Worm (Caenorhabditis elegans) whole organism, L3 larva: ENCODE measurements around the gene pgam-5.

Experiments
- R02D3.7 ChIP-seq: fragments of 150-350 bp; optimal IDR thresholded peaks from 2 replicates; lab custom pipeline; 2014; ENCODE audit warnings: missing biosample characterization, missing genetic modification characterization
- ZK546.5 ChIP-seq: sonication (generic microtip); optimal IDR thresholded peaks from 2 replicates; lab custom pipeline; 2017; ENCODE audit warnings: missing biosample characterization, missing genetic modification characterization
- ama-1 ChIP-seq: fragments of 150-350 bp; optimal IDR thresholded peaks from 2 replicates; lab custom pipeline; 2018
- ceh-28 ChIP-seq: fragments of 150-350 bp; optimal IDR thresholded peaks from 2 replicates; lab custom pipeline; 2014; ENCODE audit warnings: missing biosample characterization, missing genetic modification reagents, missing genetic modification characterization
- ceh-82 ChIP-seq: fragments of 150-350 bp; optimal IDR thresholded peaks from 2 replicates; lab custom pipeline; 2014; ENCODE audit warnings: missing biosample characterization, missing genetic modification characterization
- daf-12 ChIP-seq: fragments of 150-350 bp; optimal IDR thresholded peaks from 2 replicates; lab custom pipeline; 2014; ENCODE audit warnings: missing biosample characterization, missing genetic modification reagents, missing genetic modification characterization
- egl-27 ChIP-seq: sonication (generic microtip); optimal IDR thresholded peaks from 4 replicates; lab custom pipeline; 2017; ENCODE audit warnings: missing biosample characterization, missing genetic modification reagents, missing genetic modification characterization
- elt-1 ChIP-seq: fragments of 150-350 bp; optimal IDR thresholded peaks from 2 replicates; lab custom pipeline; 2014; ENCODE audit warnings: missing biosample characterization, missing genetic modification characterization
- elt-2 ChIP-seq: sonication (generic microtip); optimal IDR thresholded peaks from 2 replicates; lab custom pipeline; 2016; ENCODE audit warnings: missing genetic modification reagents, mild to moderate bottlenecking, missing genetic modification characterization, missing compliant biosample characterization
- elt-3 ChIP-seq, 3 experiments: fragments of 150-350 bp in 1 of 3; sonication (generic microtip) in 2 of 3; optimal IDR thresholded peaks; 2 replicates in 2 of 3; 4 replicates in 1 of 3; lab custom pipeline; 2014 to 2017; ENCODE audit warnings: missing biosample characterization in 3 of 3, missing genetic modification characterization in 3 of 3
- eor-1 ChIP-seq, 2 experiments: fragments of 150-350 bp; optimal IDR thresholded peaks; 2 replicates each; lab custom pipeline; 2014 to 2018; ENCODE audit warnings: missing biosample characterization in 2 of 2, missing genetic modification characterization in 2 of 2
- fkh-10 ChIP-seq: sonication (generic microtip); optimal IDR thresholded peaks from 2 replicates; lab custom pipeline; 2017; ENCODE audit warnings: missing biosample characterization, missing genetic modification reagents, missing genetic modification characterization
- fos-1 ChIP-seq: fragments of 150-350 bp; optimal IDR thresholded peaks from 2 replicates; lab custom pipeline; 2014; ENCODE audit warnings: missing biosample characterization, missing genetic modification characterization
- hmg-11 ChIP-seq: sonication (generic microtip); optimal IDR thresholded peaks from 2 replicates; lab custom pipeline; 2016; ENCODE audit warnings: missing genetic modification characterization, missing compliant biosample characterization
- jun-1 ChIP-seq: fragments of 150-350 bp; optimal IDR thresholded peaks from 2 replicates; lab custom pipeline; 2014; ENCODE audit warnings: missing biosample characterization, missing genetic modification reagents, missing genetic modification characterization
- lin-15B ChIP-seq: fragments of 150-350 bp; optimal IDR thresholded peaks from 2 replicates; lab custom pipeline; 2014; ENCODE audit warnings: missing biosample characterization, missing genetic modification characterization
- lin-39 ChIP-seq: fragments of 150-350 bp; optimal IDR thresholded peaks from 2 replicates; lab custom pipeline; 2018; ENCODE audit warnings: missing biosample characterization, missing genetic modification reagents, missing genetic modification characterization
- lsy-12 ChIP-seq: sonication (generic microtip); optimal IDR thresholded peaks from 2 replicates; lab custom pipeline; 2016; ENCODE audit warnings: mild to moderate bottlenecking, missing genetic modification characterization, missing compliant biosample characterization
- mdl-1 ChIP-seq: fragments of 150-350 bp; optimal IDR thresholded peaks from 2 replicates; lab custom pipeline; 2014; ENCODE audit warnings: missing biosample characterization, missing genetic modification characterization
- mml-1 ChIP-seq: fragments of 150-350 bp; sonication (generic microtip); optimal IDR thresholded peaks from 3 replicates; lab custom pipeline; 2014; ENCODE audit warnings: missing biosample characterization, missing genetic modification characterization
- nhr-12 ChIP-seq: fragments of 150-350 bp; optimal IDR thresholded peaks from 2 replicates; lab custom pipeline; 2014; ENCODE audit warnings: missing biosample characterization, missing genetic modification characterization
- nhr-23 ChIP-seq: fragments of 150-350 bp; optimal IDR thresholded peaks from 2 replicates; lab custom pipeline; 2014; ENCODE audit warnings: missing biosample characterization, missing genetic modification reagents, missing genetic modification characterization
- nhr-237 ChIP-seq: fragments of 150-350 bp; optimal IDR thresholded peaks from 2 replicates; lab custom pipeline; 2014; ENCODE audit warnings: missing biosample characterization, missing genetic modification characterization
- nhr-28 ChIP-seq: fragments of 150-350 bp; optimal IDR thresholded peaks from 2 replicates; lab custom pipeline; 2014; ENCODE audit warnings: missing biosample characterization, missing genetic modification characterization
- nhr-43 ChIP-seq: sonication (generic microtip); optimal IDR thresholded peaks from 2 replicates; lab custom pipeline; 2016; ENCODE audit warnings: mild to moderate bottlenecking, missing genetic modification characterization, missing compliant biosample characterization; ENCODE audit not compliant: poor library complexity, severe bottlenecking
- nhr-76 ChIP-seq: fragments of 150-350 bp; sonication (generic microtip); optimal IDR thresholded peaks from 5 replicates; lab custom pipeline; 2014; ENCODE audit warnings: missing biosample characterization, missing genetic modification characterization
- nhr-77 ChIP-seq: fragments of 150-350 bp; optimal IDR thresholded peaks from 2 replicates; lab custom pipeline; 2014; ENCODE audit warnings: missing biosample characterization, missing genetic modification characterization
- pqm-1 ChIP-seq: fragments of 150-350 bp; optimal IDR thresholded peaks from 2 replicates; lab custom pipeline; 2017; ENCODE audit warnings: missing biosample characterization, missing genetic modification characterization, inconsistent platforms
- sea-2 ChIP-seq: fragments of 150-350 bp; sonication (generic microtip); optimal IDR thresholded peaks from 4 replicates; lab custom pipeline; 2014; ENCODE audit warnings: missing biosample characterization, missing genetic modification reagents, missing genetic modification characterization
- skn-1 ChIP-seq: fragments of 150-350 bp; optimal IDR thresholded peaks from 2 replicates; lab custom pipeline; 2014; ENCODE audit warnings: missing biosample characterization, missing genetic modification characterization
- tbx-2 ChIP-seq: sonication (generic microtip); optimal IDR thresholded peaks from 2 replicates; lab custom pipeline; 2016; ENCODE audit warnings: mild to moderate bottlenecking, missing genetic modification characterization, missing compliant biosample characterization
- unc-39 ChIP-seq: sonication (generic microtip); optimal IDR thresholded peaks from 4 replicates; lab custom pipeline; 2017; ENCODE audit warnings: missing biosample characterization, missing genetic modification characterization
- zag-1 ChIP-seq: fragments of 150-350 bp; optimal IDR thresholded peaks from 2 replicates; lab custom pipeline; 2014; ENCODE audit warnings: missing biosample characterization, missing genetic modification characterization
- ztf-11 ChIP-seq: fragments of 150-350 bp; optimal IDR thresholded peaks from 2 replicates; lab custom pipeline; 2014; ENCODE audit warnings: missing biosample characterization, missing genetic modification characterization
- ztf-4 ChIP-seq: fragments of 150-350 bp; optimal IDR thresholded peaks from 2 replicates; lab custom pipeline; 2014; ENCODE audit warnings: missing biosample characterization, missing genetic modification characterization

Gene pgam-5

DNA sequence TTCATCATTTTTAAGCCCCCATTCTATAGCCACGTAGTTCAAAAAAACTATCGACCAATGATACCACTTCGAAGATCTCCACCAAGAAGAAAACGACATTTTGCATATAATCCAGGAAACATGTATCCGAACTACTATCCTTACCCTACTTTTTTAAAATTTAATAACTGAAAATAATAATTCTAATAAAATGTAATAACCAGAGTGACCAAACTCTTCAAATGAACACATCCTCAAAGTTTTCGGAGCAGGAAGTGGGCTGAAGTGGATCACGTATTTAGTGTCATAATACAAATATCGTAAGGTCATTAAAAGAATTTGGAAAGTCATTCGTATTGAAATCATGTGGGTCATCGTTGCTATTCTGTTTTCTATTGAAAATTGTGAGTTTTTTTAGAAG, 21.1 kb downstream of the pgam-5 start, which contains the start of gene F35D2.6:
F35D2.6 (plus strand) TSS at position 301 of the 400 bp plus-strand sequence.
- TF ChIP-seq fkh-10 (GFP tag; lab: Kevin White, UChicago) (no peak), tbx-2 (tag; lab: Kevin White, UChicago) (no peak), elt-1 (tag; lab: Kevin White, UChicago) (no peak), mml-1 (tag; lab: Kevin White, UChicago) (no peak), R02D3.7 (tag; lab: Kevin White, UChicago) (no peak), nhr-237 (tag; lab: Kevin White, UChicago) (no peak), jun-1 (tag; lab: Kevin White, UChicago) (no peak), lin-39 (no peak), fos-1 (tag; lab: Kevin White, UChicago) (no peak)

DNA sequence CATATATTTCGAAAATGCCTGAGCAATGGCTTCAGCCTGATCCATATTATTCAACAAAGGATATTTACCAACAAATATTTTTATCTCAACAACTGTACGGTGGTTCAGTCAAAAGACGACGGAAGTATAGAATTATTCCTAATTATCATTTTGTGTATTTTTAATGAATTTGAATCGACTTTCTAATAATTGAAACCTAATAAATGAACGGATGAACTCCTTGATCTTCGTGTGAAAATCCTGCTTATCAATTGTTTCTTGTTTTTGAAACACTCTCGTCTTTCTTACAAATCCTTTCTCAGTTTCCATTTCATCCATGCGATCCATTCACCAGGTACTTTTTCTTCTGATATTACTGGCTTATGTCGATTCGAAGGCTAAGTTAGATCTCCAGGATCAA, 22.9 kb downstream of the pgam-5 start, which contains the start of gene F35D2.1:
F35D2.1 (plus strand) TSS at position 301 of the 400 bp plus-strand sequence.
- no peak for TF ChIP-seq eor-1 (tag; optimal IDR thresholded peaks at IDR 0.05; lab: Kevin White, UChicago)
- no peak for TF ChIP-seq daf-12 (tag; lab: Kevin White, UChicago)
- no peak for TF ChIP-seq elt-1 (tag; lab: Kevin White, UChicago)
- no peak for TF ChIP-seq ztf-4 (tag; lab: Kevin White, UChicago)
- no peak for TF ChIP-seq egl-27 (tag; lab: Kevin White, UChicago)
- no peak for TF ChIP-seq fos-1 (tag; lab: Kevin White, UChicago)

DNA sequence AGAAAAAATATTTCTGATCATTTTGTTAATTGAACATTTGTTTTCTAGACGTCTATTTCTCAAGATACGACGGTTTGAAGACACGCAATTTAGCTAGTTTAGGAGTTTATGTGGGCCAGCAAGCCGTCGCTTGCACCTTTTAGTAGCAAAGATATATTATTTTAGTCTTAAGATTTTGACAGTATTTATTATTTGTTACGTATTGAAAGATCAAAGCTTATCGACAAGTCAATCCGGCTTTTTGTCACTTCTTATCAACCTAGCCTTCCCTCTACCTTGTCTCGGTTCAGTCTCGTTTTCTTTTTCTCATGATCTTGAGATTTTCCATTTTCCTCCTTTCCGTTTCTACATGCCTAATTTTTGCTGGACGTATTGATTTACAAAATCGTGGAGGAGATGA, 24.4 kb downstream of the pgam-5 start, which contains the start of gene F35D2.2:
F35D2.2 (plus strand) TSS at position 301 of the 400 bp plus-strand sequence.
- TF ChIP-seq nhr-12: no peak
- TF ChIP-seq mml-1 (tag; lab: Kevin White, UChicago): no peak
- TF ChIP-seq skn-1 (tag; lab: Kevin White, UChicago): no peak
- no peak for TF ChIP-seq jun-1 (tag; lab: Kevin White, UChicago)
- no peak for TF ChIP-seq nhr-23 (tag; lab: Kevin White, UChicago)
- TF ChIP-seq nhr-43 (tag; lab: Kevin White, UChicago): no peak
- TF ChIP-seq nhr-28 (tag; lab: Kevin White, UChicago): no peak
- TF ChIP-seq lsy-12 (tag; lab: Kevin White, UChicago): no peak
- no peak for TF ChIP-seq fkh-10 (GFP tag; lab: Kevin White, UChicago)
- TF ChIP-seq sea-2 (GFP tag; lab: Kevin White, UChicago): no peak
- no peak for TF ChIP-seq mdl-1

DNA sequence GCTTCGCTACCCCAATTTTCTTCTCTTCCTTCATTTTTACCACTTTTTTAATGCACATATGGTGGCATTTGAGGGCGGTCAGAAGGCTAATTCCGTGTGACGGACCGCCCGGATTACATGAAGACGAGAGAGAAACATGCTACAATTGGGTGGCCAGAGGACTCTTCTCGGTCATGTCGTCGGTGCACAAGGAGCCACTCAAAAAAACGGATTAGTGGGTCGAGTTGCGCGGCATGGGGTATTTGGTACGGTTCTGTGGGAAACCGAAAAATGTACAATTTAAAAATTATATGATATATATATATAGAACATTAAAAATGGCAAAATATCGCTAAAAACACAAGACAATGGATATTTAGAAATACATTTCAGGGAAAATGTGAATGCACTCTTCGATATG, 27.7 kb downstream of the pgam-5 start:
- TF ChIP-seq pqm-1 (no peak), unc-39 (tag; lab: Kevin White, UChicago) (no peak), hmg-11 (tag; lab: Kevin White, UChicago) (no peak), ZK546.5 (tag; lab: Kevin White, UChicago) (no peak), nhr-77 (tag; lab: Kevin White, UChicago) (no peak), sea-2 (GFP tag; lab: Kevin White, UChicago) (no peak), lin-39 (no peak), lin-15B (no peak), ama-1 (no peak), tbx-2 (tag; lab: Kevin White, UChicago) (no peak), ztf-11 (tag; lab: Kevin White, UChicago) (no peak), nhr-12 (no peak), R02D3.7 (tag; lab: Kevin White, UChicago) (no peak), jun-1 (tag; lab: Kevin White, UChicago) (no peak), zag-1 (no peak), elt-2 (tag; lab: Kevin White, UChicago) (no peak), nhr-76 (tag; lab: Kevin White, UChicago) (no peak), daf-12 (tag; lab: Kevin White, UChicago) (no peak), elt-3 (tag; optimal IDR thresholded peaks at IDR 0.05; lab: Kevin White, UChicago) (no peak)

DNA sequence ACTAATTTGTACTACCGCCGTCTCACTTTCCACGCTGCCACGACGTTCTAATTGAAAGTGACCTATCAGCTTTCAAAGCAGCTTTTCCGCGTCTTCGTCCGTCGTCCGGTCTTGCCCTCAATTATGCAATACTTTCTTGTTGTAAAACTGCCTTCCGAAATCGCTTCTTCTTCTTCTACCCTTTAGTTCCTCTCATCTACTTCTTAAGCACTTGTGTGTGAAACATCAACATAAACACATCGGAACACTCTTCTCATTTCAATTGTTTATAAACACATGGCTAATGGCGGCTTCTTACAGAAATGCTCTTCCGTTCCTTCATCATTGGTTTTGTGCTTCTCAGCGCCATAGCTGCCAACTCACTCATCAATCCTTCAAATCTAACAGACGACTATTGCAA, 28.2 kb downstream of the pgam-5 start, which contains the start of gene F35D2.3:
F35D2.3 (plus strand) TSS at position 301 of the 400 bp plus-strand sequence.
- no peak for TF ChIP-seq ceh-28 (tag; lab: Kevin White, UChicago)
- no peak for TF ChIP-seq fos-1 (tag; lab: Kevin White, UChicago)
- TF ChIP-seq R02D3.7 (tag; lab: Kevin White, UChicago): no peak
- TF ChIP-seq ceh-82 (tag; lab: Kevin White, UChicago): no peak
- TF ChIP-seq, all 47 proteins: peak for 0
